Worm (Caenorhabditis elegans) whole organism, late embryonic: ENCODE measurements around the gene unc-78.

Experiments
- ama-1 ChIP-seq: fragments of 150-350 bp; optimal IDR thresholded peaks from 2 replicates; lab custom pipeline; 2014
- ceh-24 ChIP-seq: sonication (generic microtip); optimal IDR thresholded peaks from 2 replicates; lab custom pipeline; 2016; ENCODE audit warnings: mild to moderate bottlenecking, missing genetic modification characterization, missing compliant biosample characterization
- elt-2 ChIP-seq: sonication (generic microtip); optimal IDR thresholded peaks from 2 replicates; lab custom pipeline; 2016; ENCODE audit warnings: missing genetic modification reagents, missing genetic modification characterization, missing compliant biosample characterization
- fkh-10 ChIP-seq: fragments of 150-350 bp; optimal IDR thresholded peaks from 2 replicates; lab custom pipeline; 2014; ENCODE audit warnings: missing biosample characterization, missing genetic modification reagents, missing genetic modification characterization
- hlh-13 ChIP-seq: fragments of 200-800 bp; sonication (Bioruptor generic); optimal IDR thresholded peaks from 2 replicates; lab custom pipeline; 2018; ENCODE audit warnings: mild to moderate bottlenecking, missing genetic modification characterization, missing compliant biosample characterization
- nhr-11 ChIP-seq: fragments of 150-350 bp; optimal IDR thresholded peaks from 2 replicates; lab custom pipeline; 2014; ENCODE audit warnings: missing biosample characterization, missing genetic modification characterization
- pag-3 ChIP-seq: sonication (generic microtip); optimal IDR thresholded peaks from 2 replicates; lab custom pipeline; 2016; ENCODE audit warnings: missing compliant biosample characterization, missing genetic modification characterization, borderline replicate concordance
- pqm-1 ChIP-seq: sonication (generic microtip); optimal IDR thresholded peaks from 2 replicates; lab custom pipeline; 2016; ENCODE audit warnings: missing genetic modification characterization, missing compliant biosample characterization
- tbx-2 ChIP-seq: sonication (generic microtip); optimal IDR thresholded peaks from 2 replicates; lab custom pipeline; 2016; ENCODE audit warnings: missing genetic modification characterization, missing compliant biosample characterization

- TF ChIP-seq fkh-10 (no peak), ama-1 (no peak), elt-2 (tag; lab: Kevin White, UChicago) (no peak), hlh-13 (GFP tag; lab: Kevin White, UChicago) (no peak), pag-3 (tag; lab: Kevin White, UChicago) (no peak), pqm-1 (tag; lab: Kevin White, UChicago) (no peak), nhr-11 (tag; lab: Kevin White, UChicago) (no peak), ceh-24 (tag; lab: Kevin White, UChicago) (no peak), tbx-2 (no peak)
These were observed 13.1 kb upstream of the unc-78 start, which contains the start of gene ZK813.6 for ce11 chrX:3424516-3424915.
